Fruit fly (Drosophila melanogaster) Kc167 (cell line): Measurements from ENCODE around the gene CecA2.

Source experiments
- Myc ChIP-seq: fragments of >200 bp; optimal IDR thresholded peaks from 2 replicates; lab custom pipeline; 2017; ENCODE audit warnings: missing external identifiers
- Sin3A ChIP-seq: fragments of >200 bp; optimal IDR thresholded peaks from 2 replicates; lab custom pipeline; 2018; ENCODE audit warnings: missing external identifiers
- h ChIP-seq: fragments of >200 bp; optimal IDR thresholded peaks from 3 replicates; lab custom pipeline; 2018; ENCODE audit warnings: missing external identifiers
- insv ChIP-seq: fragments of >200 bp; optimal IDR thresholded peaks from 3 replicates; lab custom pipeline; 2018; ENCODE audit warnings: missing external identifiers
- psq ChIP-seq: fragments of >200 bp; optimal IDR thresholded peaks from 2 replicates; lab custom pipeline; 2017; ENCODE audit warnings: missing external identifiers
- ttk ChIP-seq: sonication (Bioruptor generic); optimal IDR thresholded peaks from 2 replicates; lab custom pipeline; 2017; ENCODE audit warnings: missing external identifiers

Gene CecA2

DNA sequence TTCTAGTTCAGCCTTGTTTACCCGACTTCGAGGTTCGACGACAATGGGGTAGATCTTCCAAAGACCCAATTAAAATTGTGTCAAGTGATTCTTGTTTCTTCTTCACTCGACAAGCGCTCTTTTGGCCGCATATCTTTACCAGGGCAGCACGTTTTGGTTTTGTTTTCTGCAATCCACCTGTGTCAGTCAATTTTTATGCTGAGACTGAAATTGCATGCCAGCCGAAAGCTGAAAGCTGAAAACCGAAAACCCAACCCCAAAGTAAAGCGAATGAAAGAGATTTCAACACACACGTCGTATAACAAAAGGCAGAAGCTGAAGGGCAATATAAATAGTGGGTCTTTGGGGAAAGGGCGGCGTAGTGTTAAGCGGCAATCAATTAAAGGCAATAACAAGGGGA is 22.6 kb upstream of the CecA2 start:
- TF ChIP-seq h (lab: Kevin White, UChicago) (no peak), Myc (lab: Kevin White, UChicago) (no peak), Sin3A (lab: Kevin White, UChicago) (no peak), insv (lab: Kevin White, UChicago) (no peak), ttk (lab: Kevin White, UChicago) (no peak), psq (lab: Kevin White, UChicago) (no peak)

dm6 chr3R:30189836-30190235 is 22.1 kb upstream of the CecA2 start:
- TF ChIP-seq insv (lab: Kevin White, UChicago) (no peak), psq (lab: Kevin White, UChicago) (no peak), Myc (lab: Kevin White, UChicago) (no peak), ttk (lab: Kevin White, UChicago) (no peak), h (lab: Kevin White, UChicago) (no peak), Sin3A (lab: Kevin White, UChicago) (no peak)

DNA sequence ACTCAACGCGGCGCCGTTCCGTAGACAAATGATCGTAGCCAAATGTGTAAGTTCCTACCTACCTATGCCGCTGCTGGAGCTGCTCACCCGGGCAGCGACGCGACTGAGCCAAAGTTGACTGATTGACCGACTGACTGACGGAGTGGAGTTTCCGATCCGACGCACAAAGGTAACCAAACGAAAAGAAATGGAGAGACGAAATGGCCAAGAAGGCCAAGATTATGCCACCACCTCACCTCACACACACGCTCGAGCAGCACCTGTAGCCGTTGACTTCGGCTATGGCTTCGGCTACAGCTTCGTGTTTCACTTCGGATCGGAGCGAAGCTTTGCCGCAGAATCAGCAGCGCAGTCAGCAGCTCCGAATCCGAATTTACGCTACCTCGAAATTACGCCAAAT is 20.9 kb upstream of the CecA2 start, which contains the start of gene CG9747:
TSS of gene CG9747 (minus strand) at position 206 of the 400 bp plus-strand sequence.
- TF ChIP-seq ttk (lab: Kevin White, UChicago), result no peak
- TF ChIP-seq Sin3A (lab: Kevin White, UChicago), result no peak

- TF ChIP-seq insv (lab: Kevin White, UChicago), result no peak
- TF ChIP-seq ttk (lab: Kevin White, UChicago), result no peak
- TF ChIP-seq Sin3A (lab: Kevin White, UChicago), result no peak
- no peak for TF ChIP-seq psq (lab: Kevin White, UChicago)
- no peak for TF ChIP-seq h (lab: Kevin White, UChicago)
- TF ChIP-seq Myc (lab: Kevin White, UChicago), result no peak
Measured at dm6 chr3R:30191462-30191874, 20.5 kb upstream of the CecA2 start.

dm6 chr3R:30193826-30194225 is 18.1 kb upstream of the CecA2 start:
- TF ChIP-seq ttk (lab: Kevin White, UChicago) (no peak), h (lab: Kevin White, UChicago) (no peak), psq (lab: Kevin White, UChicago) (no peak), Myc (lab: Kevin White, UChicago) (no peak), Sin3A (lab: Kevin White, UChicago) (no peak), insv (lab: Kevin White, UChicago) (no peak)

- TF ChIP-seq h (lab: Kevin White, UChicago), result no peak
Measured at dm6 chr3R:30195606-30196049, 16.3 kb upstream of the CecA2 start.

DNA sequence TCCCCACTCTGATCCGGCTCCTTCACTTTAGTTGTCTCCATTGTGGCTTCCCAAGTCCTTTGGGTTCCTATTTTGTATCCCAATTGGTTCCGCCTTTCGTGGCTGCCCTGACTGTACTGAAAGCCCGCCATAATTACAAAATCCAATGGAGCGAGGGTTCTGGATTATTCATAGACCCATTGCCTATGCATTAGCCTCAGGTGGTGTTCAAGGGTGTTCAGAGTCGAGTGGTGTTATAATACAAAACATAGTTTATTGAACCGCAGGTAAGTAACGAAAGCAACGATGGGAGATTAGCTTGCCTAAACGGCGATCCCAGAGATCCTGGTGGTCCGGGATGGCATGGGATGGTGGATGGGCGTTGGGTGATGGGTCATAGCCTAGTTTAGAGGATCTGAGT is 15.8 kb upstream of the CecA2 start, which contains the start of gene CG15531:
TSS of gene CG15531 (minus strand) at position 101 of the 400 bp plus-strand sequence.
- TF ChIP-seq psq (lab: Kevin White, UChicago), result no peak

DNA sequence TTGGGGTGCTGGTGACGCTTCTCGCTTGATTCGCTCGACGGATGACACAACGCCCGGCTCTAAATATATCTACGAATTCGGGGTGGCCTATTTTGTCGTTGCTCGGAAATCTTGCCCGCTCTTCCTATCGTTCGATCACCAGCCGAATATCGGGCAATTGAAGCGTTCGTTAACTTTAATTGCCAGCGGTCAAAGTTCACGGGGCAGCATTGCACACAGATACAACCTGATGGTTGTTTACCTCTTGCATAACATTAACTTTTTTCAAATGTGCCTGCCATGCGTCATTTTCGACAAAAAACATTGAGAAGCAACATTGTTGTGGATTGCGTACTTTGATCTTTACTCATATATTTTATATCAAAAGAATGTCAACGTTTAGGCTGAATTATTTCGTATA is 14.2 kb upstream of the CecA2 start:
- no peak for TF ChIP-seq h (lab: Kevin White, UChicago)
- no peak for TF ChIP-seq psq (lab: Kevin White, UChicago)
- no peak for TF ChIP-seq ttk (lab: Kevin White, UChicago)
- no peak for TF ChIP-seq Myc (lab: Kevin White, UChicago)
- TF ChIP-seq insv (lab: Kevin White, UChicago), result no peak
- no peak for TF ChIP-seq Sin3A (lab: Kevin White, UChicago)

- no peak for TF ChIP-seq insv (lab: Kevin White, UChicago)
- TF ChIP-seq Sin3A (lab: Kevin White, UChicago), result no peak
- TF ChIP-seq ttk (lab: Kevin White, UChicago), result no peak
- TF ChIP-seq h (lab: Kevin White, UChicago), result no peak
- no peak for TF ChIP-seq Myc (lab: Kevin White, UChicago)
- no peak for TF ChIP-seq psq (lab: Kevin White, UChicago)
Measured at dm6 chr3R:30198793-30199192, 13.2 kb upstream of the CecA2 start.

DNA sequence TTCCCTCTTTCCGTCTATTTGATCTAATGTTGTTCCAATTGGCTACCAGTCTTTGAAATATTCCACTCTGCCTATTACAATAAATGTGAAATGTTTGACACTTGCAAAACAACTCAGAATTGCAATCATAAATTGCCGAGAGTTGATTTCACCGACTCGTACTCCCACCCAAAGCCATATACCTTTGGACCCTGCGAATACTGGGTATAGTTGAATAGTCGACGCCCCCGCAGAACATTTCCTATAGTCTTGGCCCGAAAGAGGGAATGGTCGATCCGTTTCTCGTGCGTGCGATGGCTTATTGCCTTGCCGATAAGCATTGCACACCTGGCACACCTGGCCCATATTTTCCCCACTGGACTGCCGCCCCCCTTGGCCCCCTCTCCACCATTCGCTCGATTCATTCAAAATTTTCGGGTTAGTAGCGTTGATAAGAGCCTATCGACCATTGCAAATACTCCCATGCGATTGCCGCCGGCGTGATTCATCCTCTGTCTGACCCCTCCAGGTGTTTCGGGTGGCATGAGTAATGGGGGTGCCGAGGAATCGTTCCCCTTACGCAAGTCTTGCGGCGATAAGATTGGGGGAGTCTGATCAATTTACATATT is 11.8 kb upstream of the CecA2 start:
- TF ChIP-seq insv (lab: Kevin White, UChicago) (no peak), h (lab: Kevin White, UChicago) (no peak), ttk (lab: Kevin White, UChicago) (no peak), Myc (lab: Kevin White, UChicago) (no peak), Sin3A (lab: Kevin White, UChicago) (no peak), psq (lab: Kevin White, UChicago) (no peak)

dm6 chr3R:30201064-30201463 is 10.9 kb upstream of the CecA2 start:
- TF ChIP-seq Sin3A (lab: Kevin White, UChicago) (no peak), h (lab: Kevin White, UChicago) (no peak), psq (lab: Kevin White, UChicago) (no peak), ttk (lab: Kevin White, UChicago) (no peak)

DNA sequence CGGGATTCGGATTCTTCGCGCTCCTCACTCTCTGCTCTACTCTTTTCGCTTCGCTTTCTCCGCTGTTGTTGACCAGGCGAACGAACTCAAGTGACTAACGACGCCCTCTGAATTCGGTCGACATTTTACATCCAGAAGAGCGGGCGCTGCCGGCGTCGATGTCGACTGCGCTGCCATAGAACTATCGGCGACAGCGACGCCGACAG is 9.2 kb upstream of the CecA2 start, which contains the start of gene CG9743:
TSS of gene CG9743 (minus strand) at position 101 of the 206 bp plus-strand sequence.
- no peak for TF ChIP-seq insv (lab: Kevin White, UChicago)
- TF ChIP-seq ttk (lab: Kevin White, UChicago), result no peak
- TF ChIP-seq h (lab: Kevin White, UChicago), result no peak
